Fruit fly (Drosophila melanogaster) Kc167 (cell line): ENCODE measurements around the gene CG8001.

ENCODE experiments used
- Myc ChIP-seq: fragments of >200 bp; optimal IDR thresholded peaks from 2 replicates; lab custom pipeline; 2017; ENCODE audit warnings: missing external identifiers
- Sin3A ChIP-seq: fragments of >200 bp; optimal IDR thresholded peaks from 2 replicates; lab custom pipeline; 2018; ENCODE audit warnings: missing external identifiers
- h ChIP-seq: fragments of >200 bp; optimal IDR thresholded peaks from 3 replicates; lab custom pipeline; 2018; ENCODE audit warnings: missing external identifiers
- insv ChIP-seq: fragments of >200 bp; optimal IDR thresholded peaks from 3 replicates; lab custom pipeline; 2018; ENCODE audit warnings: missing external identifiers
- psq ChIP-seq: fragments of >200 bp; optimal IDR thresholded peaks from 2 replicates; lab custom pipeline; 2017; ENCODE audit warnings: missing external identifiers
- ttk ChIP-seq: sonication (Bioruptor generic); optimal IDR thresholded peaks from 2 replicates; lab custom pipeline; 2017; ENCODE audit warnings: missing external identifiers

dm6 chr3L:1745432-1745831, 10.5 kb upstream of the CG8001 start:
- TF ChIP-seq psq (lab: Kevin White, UChicago) (no peak), Sin3A (no peak), insv (lab: Kevin White, UChicago) (no peak), ttk (no peak), h (lab: Kevin White, UChicago) (no peak), Myc (no peak)
